Worm (Caenorhabditis elegans): Measurements from ENCODE around the gene rrp-1.

DNA sequence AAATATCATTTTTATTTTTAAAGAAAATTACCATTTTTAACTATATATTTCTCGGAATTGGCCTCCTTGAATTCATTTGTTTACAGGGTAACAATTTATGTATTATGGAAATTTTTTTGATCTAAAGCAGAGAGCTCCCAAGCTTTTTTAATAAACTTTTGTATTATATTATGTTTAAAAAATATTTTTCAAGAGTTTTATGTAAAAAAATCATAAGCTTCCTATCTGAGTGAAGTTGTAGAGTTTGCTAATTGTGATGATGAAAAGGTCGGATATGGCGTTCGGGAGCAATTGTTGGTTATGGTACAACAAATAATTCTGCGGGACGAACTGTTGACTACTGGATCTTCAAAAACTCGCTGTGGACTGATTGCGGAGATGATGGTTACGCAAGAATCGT lies 39.2 kb upstream of the rrp-1 start, which contains the start of gene F44D12.19:
- TF ChIP-seq ztf-23 (GFP tag; IDR thresholded peaks at IDR 0.05) (no peak), flt-1 (GFP tag; IDR thresholded peaks at IDR 0.05) (no peak), ztf-29 (GFP tag; IDR thresholded peaks at IDR 0.05) (no peak), tab-1 (GFP tag; IDR thresholded peaks at IDR 0.05) (no peak), med-1 (GFP tag; optimal IDR thresholded peaks at IDR 0.05; ENCODE audit: insufficient read depth) (no peak)
